Worm (Caenorhabditis elegans) whole organism, young adult: ENCODE results near the gene nspg-7.1.

Experiments used
- Y79H2A.3 ChIP-seq: fragments of 200-800 bp; sonication (Bioruptor generic); conservative IDR thresholded peaks from 2 replicates; pipeline ENCODE4 v1.3.6; 2022; ENCODE audit warnings: missing genetic modification reagents, missing genetic modification characterization, missing compliant biosample characterization
- ama-1 ChIP-seq, 3 experiments: fragments of 150-350 bp in 1 of 3; sonication (generic microtip) in 2 of 3; optimal IDR thresholded peaks; 2 replicates each; lab custom pipeline; 2014 to 2018; ENCODE audit warnings: missing biosample characterization in 2 of 3, missing genetic modification characterization in 2 of 3, missing genetic modification reagents in 2 of 3
- attf-5 ChIP-seq: fragments of 200-800 bp; sonication (Bioruptor generic); optimal IDR thresholded peaks from 2 replicates; lab custom pipeline; 2018; ENCODE audit warnings: mild to moderate bottlenecking, missing genetic modification characterization, missing compliant biosample characterization
- ekl-4 ChIP-seq: fragments of 200-800 bp; sonication (Bioruptor generic); IDR thresholded peaks from 2 replicates; pipeline ENCODE4 v1.3.6; 2022; ENCODE audit warnings: missing genetic modification reagents, missing genetic modification characterization, missing compliant biosample characterization
- nfyb-1 ChIP-seq: fragments of 200-800 bp; sonication (Bioruptor generic); IDR thresholded peaks from 2 replicates; pipeline ENCODE4 v1.3.6; 2022; ENCODE audit warnings: missing genetic modification reagents, missing genetic modification characterization, missing compliant biosample characterization
- pha-4 ChIP-seq: fragments of 150-350 bp; sonication (generic microtip); optimal IDR thresholded peaks from 2 replicates; lab custom pipeline; 2014; ENCODE audit warnings: missing biosample characterization, missing genetic modification reagents, missing genetic modification characterization

- TF ChIP-seq Y79H2A.3 (no peak), nfyb-1 (no peak), pha-4 (tag; lab: Kevin White, UChicago) (no peak), ama-1 (optimal IDR thresholded peaks at IDR 0.05; lab: Kevin White, UChicago) (no peak), ama-1 (GFP tag; optimal IDR thresholded peaks at IDR 0.05; lab: Kevin White, UChicago) (no peak), ekl-4 (no peak), attf-5 (GFP tag; lab: Kevin White, UChicago) (no peak)
These were observed 21.7 kb downstream of the nspg-7.1 start, which contains the start of gene F49C12.6 for ce11 chrIV:9308975-9309374.
